Worm (Caenorhabditis elegans): Measurements from ENCODE around the gene Y17G9B.11.

Gene Y17G9B.11

DNA sequence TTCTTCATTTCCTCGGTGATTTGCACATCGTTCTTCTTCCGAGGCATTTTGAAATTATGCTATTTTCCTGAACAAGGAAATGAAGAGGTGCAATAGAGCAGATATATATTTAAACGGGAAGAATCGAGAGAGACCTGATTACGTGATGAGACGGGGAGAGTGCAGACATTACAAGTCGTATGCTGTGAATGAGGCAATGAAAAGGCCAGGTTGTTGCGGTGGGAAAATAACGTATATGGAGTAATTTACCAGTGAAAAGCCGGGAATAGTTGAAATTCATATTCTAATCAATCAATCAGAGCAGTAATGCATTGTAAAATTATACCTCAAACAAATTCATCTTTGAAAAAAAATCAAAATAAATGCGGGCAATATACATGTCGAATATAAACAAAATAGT lies 2.3 kb downstream of the Y17G9B.11 start, which contains the start of gene Y17G9B.8 (continued):
- no peak for TF ChIP-seq mxl-1 (tag; optimal IDR thresholded peaks at IDR 0.05)
- 0 out of 2 replicates have a peak, but pooled peaks have one; percentile 24 for TF ChIP-seq F39B2.1 (GFP tag; IDR thresholded peaks at IDR 0.05)
- no peak for TF ChIP-seq Y79H2A.3 (GFP tag; conservative IDR thresholded peaks at IDR 0.05)
- no peak for TF ChIP-seq ets-4 (GFP tag; optimal IDR thresholded peaks at IDR 0.05)
- no peak for TF ChIP-seq madf-8 (GFP tag; conservative IDR thresholded peaks at IDR 0.05)
- TF ChIP-seq ztf-18 (tag; optimal IDR thresholded peaks at IDR 0.05), result peak; percentile 9
- TF ChIP-seq F57C9.4 (tag; optimal IDR thresholded peaks at IDR 0.05), result no peak
- peak; percentile 2 for TF ChIP-seq ceh-27 (GFP tag; optimal IDR thresholded peaks at IDR 0.05)
- TF ChIP-seq snpc-4 (GFP tag; optimal IDR thresholded peaks at IDR 0.05), result no peak
- peak in 1 of 4 experiments; percentile 66 for TF ChIP-seq snpc-4 (tag; optimal IDR thresholded peaks at IDR 0.05)
- TF ChIP-seq F49E8.2 (tag; optimal IDR thresholded peaks at IDR 0.05; ENCODE audit: insufficient read depth), result peak; percentile 45
- TF ChIP-seq repo-1 (tag; optimal IDR thresholded peaks at IDR 0.05), result peak; percentile 11
- no peak for TF ChIP-seq lin-40 (tag; optimal IDR thresholded peaks at IDR 0.05)
- TF ChIP-seq nfyb-1 (GFP tag; IDR thresholded peaks at IDR 0.05), result peak; percentile 72
- no peak for TF ChIP-seq nhr-90 (tag; optimal IDR thresholded peaks at IDR 0.05)
- TF ChIP-seq snpc-1.3 (tag; optimal IDR thresholded peaks at IDR 0.05; ENCODE audit: insufficient read depth), result peak; percentile 11
- TF ChIP-seq hmg-1.2 (GFP tag; IDR thresholded peaks at IDR 0.05), result peak; percentile 44; the same call in 1 of the 2 replicates

DNA sequence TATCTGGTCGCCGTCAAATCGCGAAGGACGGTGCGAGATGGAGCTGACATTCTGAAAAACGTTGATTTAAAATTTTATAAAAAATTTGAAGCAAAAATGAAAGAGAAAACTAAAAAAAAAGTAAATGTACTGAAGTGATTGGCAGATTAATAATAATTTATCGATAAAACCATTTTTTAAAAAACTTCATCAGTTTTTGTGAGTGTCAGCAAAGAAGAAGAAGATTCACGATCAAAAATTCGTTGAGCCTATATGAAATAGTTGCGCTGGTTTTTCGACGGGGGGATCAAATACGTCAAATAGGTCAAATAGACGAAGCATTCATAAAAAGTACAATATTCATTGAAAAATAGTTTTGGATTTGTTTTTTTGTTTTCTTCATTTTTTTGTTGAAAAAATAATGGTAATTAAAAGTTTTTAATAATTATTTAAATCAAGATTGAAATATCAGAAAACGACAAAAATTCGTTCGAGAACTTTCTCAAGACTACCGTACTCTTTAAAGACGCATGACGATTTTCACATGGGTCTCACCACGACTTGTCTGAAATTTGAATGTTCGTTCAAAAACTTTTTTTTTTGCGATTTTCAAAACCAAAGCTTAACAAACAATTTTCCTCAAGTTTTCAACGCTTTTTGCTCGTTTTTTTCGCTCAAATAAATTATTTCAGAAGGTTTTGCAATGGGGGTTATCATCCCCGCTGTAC lies 4.1 kb downstream of the Y17G9B.11 start, which contains the start of the genes memi-1 and cyp-31A3:
TSS of gene memi-1 (minus strand) at position 51 of the 707 bp plus-strand sequence.
TSS of gene cyp-31A3 (plus strand) at position 672 of the 707 bp plus-strand sequence.
- TF ChIP-seq Y53F4B.3 (GFP tag; IDR thresholded peaks at IDR 0.05), result no peak
- no peak for TF ChIP-seq ztf-28 (GFP tag; IDR thresholded peaks at IDR 0.05)
- TF ChIP-seq snpc-1.3 (tag; optimal IDR thresholded peaks at IDR 0.05; ENCODE audit: insufficient read depth), result peak; percentile 52
- TF ChIP-seq K11D2.4 (GFP tag; IDR thresholded peaks at IDR 0.05), result no peak
- no peak for TF ChIP-seq him-1 (tag; optimal IDR thresholded peaks at IDR 0.05)
- peak; percentile 75 for TF ChIP-seq ekl-4 (GFP tag; IDR thresholded peaks at IDR 0.05)
- TF ChIP-seq hrde-1 (tag; optimal IDR thresholded peaks at IDR 0.05; ENCODE audit: borderline replicate concordance), result no peak
- no peak for TF ChIP-seq T26A5.8 (tag; optimal IDR thresholded peaks at IDR 0.05)
- no peak for TF ChIP-seq F39B2.1 (GFP tag; IDR thresholded peaks at IDR 0.05)
- TF ChIP-seq ztf-26 (tag; optimal IDR thresholded peaks at IDR 0.05), result no peak
- no peak for TF ChIP-seq ceh-58 (GFP tag; IDR thresholded peaks at IDR 0.05)
- TF ChIP-seq Y56A3A.18 (GFP tag; IDR thresholded peaks at IDR 0.05), result no peak
- 0 out of 2 replicates have a peak, but pooled peaks have one; percentile 31 for TF ChIP-seq madf-3 (GFP tag; IDR thresholded peaks at IDR 0.05)
- TF ChIP-seq efl-1 (GFP tag; optimal IDR thresholded peaks at IDR 0.05), result peak; percentile 32
- no peak for TF ChIP-seq nhr-27 (tag; optimal IDR thresholded peaks at IDR 0.05)
- no peak for TF ChIP-seq rec-8 (tag; optimal IDR thresholded peaks at IDR 0.05)
- no peak for TF ChIP-seq Y95B8A.8 (GFP tag; IDR thresholded peaks at IDR 0.05)
- TF ChIP-seq ceh-91 (GFP tag; IDR thresholded peaks at IDR 0.05), result peak; percentile 77
- no peak for TF ChIP-seq ccch-3 (GFP tag; optimal IDR thresholded peaks at IDR 0.05)
- no peak for TF ChIP-seq bed-1 (GFP tag; IDR thresholded peaks at IDR 0.05)
- TF ChIP-seq F37B4.10 (GFP tag; IDR thresholded peaks at IDR 0.05), result no peak
- no peak for TF ChIP-seq bed-2 (GFP tag; IDR thresholded peaks at IDR 0.05)
- TF ChIP-seq ceh-79 (tag; optimal IDR thresholded peaks at IDR 0.05), result no peak
- no peak for TF ChIP-seq chd-7 (tag; optimal IDR thresholded peaks at IDR 0.05)
- no peak for TF ChIP-seq ceh-40 (GFP tag; IDR thresholded peaks at IDR 0.05)
- TF ChIP-seq F49E8.2 (tag; optimal IDR thresholded peaks at IDR 0.05; ENCODE audit: insufficient read depth), result no peak
- TF ChIP-seq F23B12.7 (tag; optimal IDR thresholded peaks at IDR 0.05; ENCODE audit: insufficient read depth), result no peak
- TF ChIP-seq nfya-1 (tag; optimal IDR thresholded peaks at IDR 0.05; ENCODE audit: borderline replicate concordance, insufficient read depth), result no peak
- TF ChIP-seq tbx-9 (tag; optimal IDR thresholded peaks at IDR 0.05; ENCODE audit: borderline replicate concordance), result no peak
- no peak for TF ChIP-seq ceh-100 (GFP tag; IDR thresholded peaks at IDR 0.05)
- TF ChIP-seq tlf-1 (GFP tag; optimal IDR thresholded peaks at IDR 0.05), result peak; percentile 54
- no peak for TF ChIP-seq dox-1 (GFP tag; IDR thresholded peaks at IDR 0.05)
